Fruit fly (Drosophila melanogaster) whole organism, wandering third instar larva: ENCODE data around the gene AkhR.

Experiments used
- Abd-B ChIP-seq: fragments of >200 bp; optimal IDR thresholded peaks from 2 replicates; lab custom pipeline; 2017; ENCODE audit warnings: missing biosample characterization, missing genetic modification characterization
- CG32264 ChIP-seq: fragments of 200-800 bp; sonication (Bioruptor generic); optimal IDR thresholded peaks from 2 replicates; lab custom pipeline; 2016; ENCODE audit warnings: missing biosample characterization, missing genetic modification characterization
- CG9705 ChIP-seq: fragments of 200-800 bp; sonication (Bioruptor generic); optimal IDR thresholded peaks from 2 replicates; lab custom pipeline; 2018; ENCODE audit warnings: missing biosample characterization, mild to moderate bottlenecking, missing genetic modification characterization
- CrebA ChIP-seq: fragments of 200-800 bp; sonication (Bioruptor generic); optimal IDR thresholded peaks from 2 replicates; lab custom pipeline; 2016; ENCODE audit warnings: missing biosample characterization, mild to moderate bottlenecking, missing genetic modification characterization, borderline replicate concordance
- Dfd ChIP-seq: fragments of >200 bp; optimal IDR thresholded peaks from 2 replicates; lab custom pipeline; 2017; ENCODE audit warnings: missing biosample characterization, missing genetic modification characterization
- Dif ChIP-seq: fragments of 200-275, 200-300 bp; sonication (Bioruptor generic); optimal IDR thresholded peaks from 2 replicates; lab custom pipeline; 2018; ENCODE audit warnings: missing biosample characterization, missing genetic modification characterization; ENCODE audit not compliant: partially characterized antibody
- GATAd ChIP-seq: sonication (Bioruptor generic); optimal IDR thresholded peaks from 2 replicates; lab custom pipeline; 2016; ENCODE audit warnings: missing biosample characterization, missing genetic modification characterization
- HLH106 ChIP-seq: fragments of 200-800 bp; optimal IDR thresholded peaks from 3 replicates; lab custom pipeline; 2019; ENCODE audit warnings: missing biosample characterization, mild to moderate bottlenecking, missing genetic modification characterization, moderate library complexity
- Hnf4 ChIP-seq: fragments of 200-800 bp; sonication (Bioruptor generic); optimal IDR thresholded peaks from 2 replicates; lab custom pipeline; 2016; ENCODE audit warnings: missing biosample characterization, mild to moderate bottlenecking, missing genetic modification characterization
- Hr78 ChIP-seq: fragments of >200 bp; optimal IDR thresholded peaks from 2 replicates; lab custom pipeline; 2017; ENCODE audit warnings: missing biosample characterization, missing genetic modification characterization
- Hr83 ChIP-seq: fragments of 200-300 bp; sonication (Bioruptor generic); optimal IDR thresholded peaks from 2 replicates; lab custom pipeline; 2016; ENCODE audit warnings: missing biosample characterization, mild to moderate bottlenecking, missing genetic modification characterization, moderate library complexity; ENCODE audit not compliant: poor library complexity, severe bottlenecking
- Jra ChIP-seq: sonication (Bioruptor generic); optimal IDR thresholded peaks from 2 replicates; lab custom pipeline; 2016; ENCODE audit warnings: missing biosample characterization, missing genetic modification characterization
- Mio ChIP-seq: sonication (Bioruptor generic); optimal IDR thresholded peaks from 2 replicates; lab custom pipeline; 2016; ENCODE audit warnings: missing biosample characterization, missing genetic modification characterization
- Myc ChIP-seq: fragments of >200 bp; optimal IDR thresholded peaks from 2 replicates; lab custom pipeline; 2017
- N ChIP-seq: fragments of >200 bp; optimal IDR thresholded peaks from 2 replicates; lab custom pipeline; 2018; ENCODE audit warnings: missing biosample characterization, missing external identifiers, missing genetic modification characterization
- OdsH ChIP-seq: fragments of 200-800 bp; sonication (Bioruptor generic); optimal IDR thresholded peaks from 2 replicates; lab custom pipeline; 2016; ENCODE audit warnings: missing biosample characterization, mild to moderate bottlenecking, missing genetic modification characterization
- Rel ChIP-seq, 2 experiments: fragments of 200-800 bp; sonication (Bioruptor generic) in 1 of 2; optimal IDR thresholded peaks; 2 replicates in 1 of 2; 3 replicates in 1 of 2; lab custom pipeline; 2016 to 2019; ENCODE audit warnings: mild to moderate bottlenecking in 2 of 2, missing biosample characterization in 2 of 2, missing genetic modification characterization in 2 of 2, moderate library complexity in 1 of 2
- Sp1 ChIP-seq: fragments of 200-800 bp; sonication (Bioruptor generic); optimal IDR thresholded peaks from 3 replicates; lab custom pipeline; 2019; ENCODE audit warnings: missing biosample characterization, mild to moderate bottlenecking, missing genetic modification characterization, moderate library complexity
- Vsx2 ChIP-seq: fragments of 200-300, 225-300 bp; sonication (Bioruptor generic); optimal IDR thresholded peaks from 2 replicates; lab custom pipeline; 2018; ENCODE audit warnings: missing biosample characterization, missing genetic modification characterization; ENCODE audit not compliant: partially characterized antibody
- br ChIP-seq: fragments of 200-800 bp; sonication (Bioruptor generic); optimal IDR thresholded peaks from 2 replicates; lab custom pipeline; 2016; ENCODE audit warnings: missing biosample characterization, missing genetic modification characterization
- brk ChIP-seq: fragments of 200-800 bp; sonication (Bioruptor generic); optimal IDR thresholded peaks from 2 replicates; lab custom pipeline; 2016; ENCODE audit warnings: missing biosample characterization, mild to moderate bottlenecking, missing genetic modification characterization
- dl ChIP-seq, 2 experiments: fragments of 175-275, 200-275 bp in 1 of 2; fragments of 200-275 bp in 1 of 2; sonication (Bioruptor generic); optimal IDR thresholded peaks; lab custom pipeline; 2018; ENCODE audit warnings: mild to moderate bottlenecking in 2 of 2, missing biosample characterization in 2 of 2, missing genetic modification characterization in 2 of 2, moderate library complexity in 2 of 2; ENCODE audit not compliant: partially characterized antibody in 2 of 2, insufficient read depth in 1 of 2
- dmrt93B ChIP-seq: fragments of 200-800 bp; sonication (Bioruptor generic); optimal IDR thresholded peaks from 2 replicates; lab custom pipeline; 2018; ENCODE audit warnings: missing biosample characterization, mild to moderate bottlenecking, missing genetic modification characterization
- dsf ChIP-seq: sonication (Bioruptor generic); optimal IDR thresholded peaks from 2 replicates; lab custom pipeline; 2016; ENCODE audit warnings: missing biosample characterization, missing genetic modification characterization, borderline replicate concordance
- ey ChIP-seq: fragments of 200-800 bp; sonication (Bioruptor generic); optimal IDR thresholded peaks from 2 replicates; lab custom pipeline; 2016; ENCODE audit warnings: missing biosample characterization, missing genetic modification characterization
- foxo ChIP-seq, 2 experiments: fragments of 200-800 bp; sonication (Bioruptor generic); optimal IDR thresholded peaks; 2 replicates in 1 of 2; 3 replicates in 1 of 2; lab custom pipeline; 2016 to 2017; ENCODE audit warnings: missing biosample characterization in 2 of 2, missing genetic modification characterization in 2 of 2
- fru ChIP-seq: fragments of 200-800 bp; sonication (Bioruptor generic); optimal IDR thresholded peaks from 3 replicates; lab custom pipeline; 2016; ENCODE audit warnings: missing biosample characterization, mild to moderate bottlenecking, missing genetic modification characterization
- h ChIP-seq: fragments of 200-800 bp; sonication (Bioruptor generic); optimal IDR thresholded peaks from 3 replicates; lab custom pipeline; 2016; ENCODE audit warnings: missing biosample characterization, mild to moderate bottlenecking, missing genetic modification characterization
- jim ChIP-seq: fragments of 175-275, 200-325 bp; sonication (Bioruptor generic); optimal IDR thresholded peaks from 2 replicates; lab custom pipeline; 2016; ENCODE audit warnings: missing biosample characterization, mild to moderate bottlenecking, missing genetic modification characterization
- lola ChIP-seq: fragments of >200 bp; optimal IDR thresholded peaks from 2 replicates; lab custom pipeline; 2017; ENCODE audit warnings: missing biosample characterization, missing genetic modification characterization
- pan ChIP-seq: fragments of >200 bp; optimal IDR thresholded peaks from 2 replicates; lab custom pipeline; 2017
- psq ChIP-seq: fragments of 200-800 bp; sonication (Bioruptor generic); optimal IDR thresholded peaks from 3 replicates; lab custom pipeline; 2017; ENCODE audit warnings: missing biosample characterization, mild to moderate bottlenecking, missing genetic modification characterization, moderate library complexity
- rgr ChIP-seq: fragments of 200-800 bp; sonication (Bioruptor generic); optimal IDR thresholded peaks from 3 replicates; lab custom pipeline; 2016; ENCODE audit warnings: missing biosample characterization, mild to moderate bottlenecking, missing genetic modification characterization
- sage ChIP-seq: fragments of 200-800 bp; sonication (Bioruptor generic); optimal IDR thresholded peaks from 2 replicates; lab custom pipeline; 2016; ENCODE audit warnings: missing biosample characterization, mild to moderate bottlenecking, missing genetic modification characterization
- sv ChIP-seq: fragments of 200-800 bp; sonication (Bioruptor generic); optimal IDR thresholded peaks from 3 replicates; lab custom pipeline; 2016; ENCODE audit warnings: missing biosample characterization, missing genetic modification characterization
- tai ChIP-seq: sonication (Bioruptor generic); optimal IDR thresholded peaks from 2 replicates; lab custom pipeline; 2016; ENCODE audit warnings: missing biosample characterization, missing genetic modification characterization
- usp ChIP-seq: fragments of >200 bp; optimal IDR thresholded peaks from 2 replicates; lab custom pipeline; 2017; ENCODE audit warnings: missing biosample characterization, missing genetic modification characterization
- woc ChIP-seq: sonication (Bioruptor generic); optimal IDR thresholded peaks from 2 replicates; lab custom pipeline; 2016; ENCODE audit warnings: missing biosample characterization, mild to moderate bottlenecking, missing genetic modification characterization

The AkhR gene

DNA sequence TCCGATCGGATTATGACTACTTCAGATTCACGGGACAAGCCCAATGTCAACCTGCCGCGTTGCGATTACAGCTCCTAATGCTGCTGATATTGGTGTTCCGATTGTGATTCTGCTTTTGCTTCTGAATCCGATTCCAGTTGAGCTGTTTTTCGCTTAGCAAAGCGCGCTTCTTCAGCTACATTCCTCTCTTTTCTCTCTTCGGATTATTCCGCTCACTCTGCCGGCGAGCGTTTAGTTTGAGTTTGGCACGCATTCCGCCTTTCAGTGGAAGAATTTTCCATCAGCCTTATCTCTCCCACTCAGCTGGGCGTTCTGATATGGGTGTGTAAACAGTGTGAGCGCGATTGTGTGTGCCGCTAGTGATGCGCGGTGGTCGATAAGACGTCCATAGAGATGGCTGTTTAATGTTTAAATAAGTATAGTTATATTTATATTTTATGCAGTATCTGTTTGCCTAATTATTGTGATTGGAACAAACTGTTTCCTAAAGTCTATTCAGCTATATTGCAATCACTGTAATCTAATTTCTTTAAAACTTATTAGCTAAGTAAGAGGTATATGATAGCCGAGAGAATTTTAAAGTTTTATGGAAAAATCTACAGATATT, 48.2 kb downstream of the AkhR start, which contains the start of gene Galt:
Galt (minus strand) TSS at position 315 of the 607 bp plus-strand sequence.
- TF ChIP-seq CG32264, result no peak
- no peak for TF ChIP-seq Hnf4 (GFP tag; lab: Kevin White, UChicago)
- no peak for TF ChIP-seq dl (GFP tag; optimal IDR thresholded peaks at IDR 0.05; lab: Kevin White, UChicago; ENCODE audit: insufficient read depth in 1 of 2, partially characterized antibody in 2 of 2)
- TF ChIP-seq Dfd (GFP tag; lab: Kevin White, UChicago), result no peak
- peak; percentile 64 for TF ChIP-seq h (GFP tag; lab: Kevin White, UChicago)
- no peak for TF ChIP-seq lola (GFP tag; lab: Kevin White, UChicago)
- no peak for TF ChIP-seq sv (GFP tag; lab: Kevin White, UChicago)
- TF ChIP-seq usp (GFP tag; lab: Kevin White, UChicago), result no peak
- TF ChIP-seq psq, result peak; percentile 36
- TF ChIP-seq Myc (lab: Kevin White, UChicago), result peak; percentile 53
- TF ChIP-seq CrebA (GFP tag; lab: Kevin White, UChicago), result no peak
- peak; percentile 18 for TF ChIP-seq br (GFP tag; lab: Kevin White, UChicago)
- TF ChIP-seq CG9705 (GFP tag; lab: Kevin White, UChicago), result peak; percentile 4
- no peak for TF ChIP-seq GATAd (GFP tag; lab: Kevin White, UChicago)
- no peak for TF ChIP-seq Hr78
- TF ChIP-seq Dif (GFP tag; lab: Kevin White, UChicago), result peak; percentile 70
- TF ChIP-seq woc (GFP tag; lab: Kevin White, UChicago), result no peak
- peak in 1 of 2 experiments; percentile 56 for TF ChIP-seq foxo (GFP tag; optimal IDR thresholded peaks at IDR 0.05; lab: Kevin White, UChicago)
- TF ChIP-seq Mio (GFP tag; lab: Kevin White, UChicago), result no peak
- TF ChIP-seq Abd-B, result no peak
- TF ChIP-seq Rel (GFP tag; optimal IDR thresholded peaks at IDR 0.05; lab: Kevin White, UChicago), result no peak
- TF ChIP-seq Rel (tag; optimal IDR thresholded peaks at IDR 0.05; lab: Kevin White, UChicago), result peak; percentile 29
- no peak for TF ChIP-seq dsf (GFP tag; lab: Kevin White, UChicago)
- peak; percentile 55 for TF ChIP-seq Hr83 (GFP tag; lab: Kevin White, UChicago)
- no peak for TF ChIP-seq dmrt93B (GFP tag; lab: Kevin White, UChicago)
- TF ChIP-seq N, result no peak
- TF ChIP-seq OdsH (GFP tag; lab: Kevin White, UChicago), result peak; percentile 52
- peak; percentile 51 for TF ChIP-seq HLH106 (tag; lab: Kevin White, UChicago)
- no peak for TF ChIP-seq brk
- TF ChIP-seq fru, result peak; percentile 58
- no peak for TF ChIP-seq sage
- peak; percentile 35 for TF ChIP-seq rgr
- no peak for TF ChIP-seq pan (lab: Kevin White, UChicago)
- TF ChIP-seq tai, result no peak
- no peak for TF ChIP-seq jim (GFP tag; lab: Kevin White, UChicago)
- no peak for TF ChIP-seq Vsx2 (GFP tag; lab: Kevin White, UChicago)
- TF ChIP-seq Sp1 (GFP tag; lab: Kevin White, UChicago), result peak; percentile 27
- TF ChIP-seq ey (GFP tag; lab: Kevin White, UChicago), result peak; percentile 29
- TF ChIP-seq Jra (GFP tag; lab: Kevin White, UChicago), result no peak

DNA sequence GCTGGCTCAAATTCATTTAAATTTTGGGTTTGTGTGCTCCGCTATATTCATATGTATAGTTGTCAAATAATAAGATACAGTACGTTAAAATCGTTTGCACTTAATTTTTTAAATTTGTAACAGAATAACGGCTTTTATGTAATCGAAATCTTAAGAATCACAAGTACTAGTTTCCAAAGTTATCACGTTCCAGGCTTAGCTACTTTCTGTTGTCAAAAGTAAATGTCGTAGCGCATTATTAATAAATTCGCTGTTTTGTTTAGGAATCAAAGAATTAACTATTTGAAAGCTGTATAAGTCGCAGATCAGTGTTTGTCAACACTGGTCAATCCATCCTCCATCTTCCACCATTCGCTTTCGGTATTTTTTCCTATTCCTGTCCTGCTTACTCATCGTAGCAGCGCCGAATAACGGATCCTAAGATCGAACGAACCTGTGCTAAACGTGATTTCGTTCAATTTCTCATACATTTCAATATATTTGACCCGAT, 52.4 kb downstream of the AkhR start, which contains the start of the genes CG13771, CG34310 and cup:
CG13771 (minus strand) TSS at position 51 of the 490 bp plus-strand sequence.
CG34310 (plus strand) TSS at position 103 of the 490 bp plus-strand sequence.
cup (plus strand) TSS at position 103 of the 490 bp plus-strand sequence.
- TF ChIP-seq psq (peak; percentile 41), Hr83 (GFP tag; lab: Kevin White, UChicago) (no peak), CG32264 (no peak), Jra (GFP tag; lab: Kevin White, UChicago) (no peak), OdsH (GFP tag; lab: Kevin White, UChicago) (no peak)
